Worm (Caenorhabditis elegans) whole organism, young adult: ENCODE results near the gene C44B7.7.

Source experiments
- Y56A3A.18 ChIP-seq: fragments of 200-800 bp; sonication (Bioruptor generic); IDR thresholded peaks from 2 replicates; pipeline ENCODE4 v1.3.6; 2022; ENCODE audit warnings: missing genetic modification reagents, missing genetic modification characterization, missing compliant biosample characterization
- athp-1 ChIP-seq: sonication (generic microtip); optimal IDR thresholded peaks from 2 replicates; lab custom pipeline; 2017; ENCODE audit warnings: mild to moderate bottlenecking, missing genetic modification characterization, missing compliant biosample characterization
- bed-2 ChIP-seq: fragments of 200-800 bp; sonication (Bioruptor generic); IDR thresholded peaks from 2 replicates; pipeline ENCODE4 v1.3.6; 2022; ENCODE audit warnings: missing genetic modification reagents, missing genetic modification characterization, missing compliant biosample characterization
- gei-17 ChIP-seq: fragments of 200-800 bp; sonication (Bioruptor generic); optimal IDR thresholded peaks from 2 replicates; lab custom pipeline; 2018; ENCODE audit warnings: mild to moderate bottlenecking, missing genetic modification characterization, missing compliant biosample characterization
- madf-10 ChIP-seq: sonication (generic microtip); optimal IDR thresholded peaks from 2 replicates; lab custom pipeline; 2016; ENCODE audit warnings: mild to moderate bottlenecking, missing genetic modification characterization, missing compliant biosample characterization
- rpc-1 ChIP-seq, 2 experiments: fragments of 150-350 bp in 1 of 2; sonication (generic microtip) in 1 of 2; optimal IDR thresholded peaks; 2 replicates each; lab custom pipeline; 2014 to 2018; ENCODE audit warnings: missing biosample characterization in 1 of 2, missing genetic modification characterization in 1 of 2, missing genetic modification reagents in 1 of 2, missing genotype in 1 of 2
- sea-2 ChIP-seq: fragments of 200-800 bp; sonication (Bioruptor generic); IDR thresholded peaks from 2 replicates; pipeline ENCODE4 v1.3.6; 2022; ENCODE audit warnings: missing genetic modification characterization, missing compliant biosample characterization
- snpc-1.1 ChIP-seq: sonication (generic microtip); optimal IDR thresholded peaks from 2 replicates; lab custom pipeline; 2017; ENCODE audit warnings: missing genetic modification characterization, mild to moderate bottlenecking, missing compliant biosample characterization, antibody characterized with exemption, moderate library complexity, missing genotype, missing genetic modification reagents; ENCODE audit not compliant: insufficient read depth
- somi-1 ChIP-seq: fragments of 200-800 bp; sonication (Bioruptor generic); optimal IDR thresholded peaks from 2 replicates; lab custom pipeline; 2018; ENCODE audit warnings: mild to moderate bottlenecking, missing genetic modification characterization, missing compliant biosample characterization
- tlf-1 ChIP-seq: fragments of 200-800 bp; sonication (Bioruptor generic); optimal IDR thresholded peaks from 2 replicates; lab custom pipeline; 2018; ENCODE audit warnings: mild to moderate bottlenecking, missing genetic modification characterization, missing compliant biosample characterization
- unc-130 ChIP-seq: sonication (generic microtip); optimal IDR thresholded peaks from 2 replicates; lab custom pipeline; 2016; ENCODE audit warnings: missing genetic modification reagents, missing genetic modification characterization, missing compliant biosample characterization
- unc-62 ChIP-seq: fragments of 150-350 bp; optimal IDR thresholded peaks from 2 replicates; lab custom pipeline; 2014; ENCODE audit warnings: missing biosample characterization, missing genetic modification reagents, missing genetic modification characterization

- TF ChIP-seq unc-62 (GFP tag; lab: Kevin White, UChicago) = no peak
- no peak for TF ChIP-seq rpc-1 (optimal IDR thresholded peaks at IDR 0.05; lab: Kevin White, UChicago)
- no peak for TF ChIP-seq rpc-1 (tag; optimal IDR thresholded peaks at IDR 0.05; lab: Kevin White, UChicago)
- TF ChIP-seq Y56A3A.18 (GFP tag; lab: Robert Waterston, UW) = peak; percentile 67; the same call in 1 of the 2 replicates
- TF ChIP-seq somi-1 = peak; percentile 30
- TF ChIP-seq madf-10 (tag; lab: Kevin White, UChicago) = peak; percentile 39
- TF ChIP-seq sea-2 (GFP tag; lab: Robert Waterston, UW) = no peak
- no peak for TF ChIP-seq snpc-1.1 (tag; lab: Kevin White, UChicago)
- no peak for TF ChIP-seq gei-17 (GFP tag; lab: Kevin White, UChicago)
- TF ChIP-seq bed-2 = no peak
- peak; percentile 46 for TF ChIP-seq tlf-1 (GFP tag; lab: Kevin White, UChicago)
- peak; percentile 13 for TF ChIP-seq athp-1 (tag; lab: Kevin White, UChicago)
- TF ChIP-seq unc-130 = no peak
These were observed 11.2 kb upstream of the C44B7.7 start for ce11 chrII:6891176-6891575.
